Fruit fly (Drosophila melanogaster): Measurements from ENCODE around the gene Uggt.

dm6 chr3L:18832195-18832594, 40.4 kb upstream of the Uggt start:
- TF ChIP-seq CG7101 (tag; optimal IDR thresholded peaks at IDR 0.05): no peak
- no peak for TF ChIP-seq Clk (GFP tag; optimal IDR thresholded peaks at IDR 0.05)
- TF ChIP-seq CG12768 (GFP tag; optimal IDR thresholded peaks at IDR 0.05): peak; percentile 48
- TF ChIP-seq CG7045 (GFP tag; optimal IDR thresholded peaks at IDR 0.05): no peak
- no peak for TF ChIP-seq CG5204 (GFP tag; optimal IDR thresholded peaks at IDR 0.05)
- TF ChIP-seq cic (GFP tag; optimal IDR thresholded peaks at IDR 0.05): peak; percentile 45
- TF ChIP-seq tj (GFP tag; optimal IDR thresholded peaks at IDR 0.05): no peak
- no peak for TF ChIP-seq toe (GFP tag; optimal IDR thresholded peaks at IDR 0.05)
- no peak for TF ChIP-seq Crg-1 (GFP tag; optimal IDR thresholded peaks at IDR 0.05)
- no peak for TF ChIP-seq CG11617 (GFP tag; optimal IDR thresholded peaks at IDR 0.05)
- TF ChIP-seq bab1 (GFP tag; optimal IDR thresholded peaks at IDR 0.05): no peak
- TF ChIP-seq kay (GFP tag; ENCODE audit: borderline replicate concordance): peak; percentile 72
